Worm (Caenorhabditis elegans) whole organism, L2 larva: ENCODE data around the gene T05H4.11.

Experiments used
- elt-1 ChIP-seq: fragments of 150-350 bp; optimal IDR thresholded peaks from 2 replicates; lab custom pipeline; 2014; ENCODE audit warnings: missing biosample characterization, missing genetic modification characterization
- gmeb-1 ChIP-seq: fragments of 150-350 bp; optimal IDR thresholded peaks from 2 replicates; lab custom pipeline; 2014; ENCODE audit warnings: missing biosample characterization, missing genetic modification characterization
- nhr-10 ChIP-seq: sonication (generic microtip); optimal IDR thresholded peaks from 2 replicates; lab custom pipeline; 2017; ENCODE audit warnings: missing biosample characterization, missing genetic modification characterization

DNA sequence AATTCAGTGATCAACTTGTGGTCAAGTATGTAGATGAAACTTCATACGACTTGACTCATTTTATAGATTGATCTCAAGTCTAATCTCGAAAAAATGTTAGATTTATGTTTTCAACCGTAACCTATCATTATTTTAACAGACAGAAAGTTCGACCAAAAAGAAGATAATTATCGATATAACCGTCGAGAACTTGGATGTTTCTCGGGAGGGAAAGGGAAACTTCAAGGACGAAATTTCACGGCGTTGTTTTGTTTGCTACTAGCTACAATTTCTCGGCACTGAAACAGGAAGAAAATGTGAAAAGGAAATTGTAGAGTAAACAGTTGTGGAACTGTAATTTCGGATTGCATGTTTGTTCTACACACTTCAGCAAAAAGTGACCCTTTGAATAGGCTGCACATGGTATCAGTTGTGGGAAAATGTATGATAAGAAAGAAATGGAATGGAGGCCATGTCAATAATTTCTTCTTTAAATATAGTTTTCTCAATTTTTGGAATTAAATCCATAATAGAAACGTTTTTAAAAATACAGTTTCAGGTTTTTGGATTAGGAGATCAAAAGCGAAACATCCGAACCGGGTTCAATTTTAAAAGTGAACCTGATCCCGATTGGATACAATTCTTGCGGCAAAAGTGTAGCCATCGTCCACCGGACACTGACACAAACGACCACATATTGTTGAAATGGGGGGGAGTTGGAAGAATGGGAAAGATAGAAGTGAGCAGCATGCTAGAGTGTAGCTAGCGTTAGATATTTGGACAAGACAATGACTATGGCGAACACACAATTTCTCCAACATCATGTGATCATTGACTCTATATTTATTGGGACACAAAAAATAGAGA lies 4.7 kb upstream of the T05H4.11 start:
- TF ChIP-seq elt-1 (tag; lab: Kevin White, UChicago) (no peak), gmeb-1 (tag; lab: Kevin White, UChicago) (no peak), nhr-10 (tag; lab: Kevin White, UChicago) (no peak)
